Fruit fly (Drosophila melanogaster) whole organism, prepupa: ENCODE data around the gene EAChm.
A peak's percentile ranks its signal among the peaks of the same experiment; 100 is the strongest.

ENCODE experiments used
- Blimp-1 ChIP-seq: fragments of 200-800 bp; sonication (Bioruptor generic); optimal IDR thresholded peaks from 3 replicates; lab custom pipeline; 2017; ENCODE audit warnings: missing biosample characterization, missing genetic modification characterization, mild to moderate bottlenecking, moderate library complexity, missing genetic modification reagents
- CG10631 ChIP-seq: fragments of 200-800 bp; sonication (Bioruptor generic); optimal IDR thresholded peaks from 2 replicates; lab custom pipeline; 2016; ENCODE audit warnings: missing biosample characterization, missing genetic modification characterization
- CG11762 ChIP-seq: fragments of 200-800 bp; sonication (Bioruptor generic); optimal IDR thresholded peaks from 3 replicates; lab custom pipeline; 2016; ENCODE audit warnings: missing biosample characterization, missing genetic modification characterization; ENCODE audit not compliant: insufficient read depth
- CG15336 ChIP-seq: fragments of 200-800 bp; sonication (Bioruptor generic); IDR thresholded peaks from 2 replicates; pipeline ENCODE4 v1.3.6; 2022; ENCODE audit warnings: missing biosample characterization, missing genetic modification characterization
- CG16779 ChIP-seq: fragments of 200-800 bp; sonication (Bioruptor generic); optimal IDR thresholded peaks from 3 replicates; lab custom pipeline; 2017; ENCODE audit warnings: missing biosample characterization, mild to moderate bottlenecking, missing genetic modification characterization
- CG3032 ChIP-seq: fragments of 200-800 bp; optimal IDR thresholded peaks from 2 replicates; lab custom pipeline; 2019; ENCODE audit warnings: missing biosample characterization, mild to moderate bottlenecking, missing genetic modification characterization, moderate library complexity
- CG6163 ChIP-seq: fragments of 200-800 bp; sonication (Bioruptor generic); IDR thresholded peaks from 3 replicates; pipeline ENCODE4 v1.3.6; 2022; ENCODE audit warnings: missing biosample characterization, missing genetic modification characterization
- CG6276 ChIP-seq: fragments of 200-800 bp; sonication (Bioruptor generic); optimal IDR thresholded peaks from 2 replicates; lab custom pipeline; 2017; ENCODE audit warnings: missing biosample characterization, mild to moderate bottlenecking, missing genetic modification characterization
- CG6792 ChIP-seq: fragments of 200-800 bp; sonication (Bioruptor generic); optimal IDR thresholded peaks from 3 replicates; lab custom pipeline; 2016; ENCODE audit warnings: missing biosample characterization, missing genetic modification characterization
- CG6808 ChIP-seq: fragments of 200-800 bp; sonication (Bioruptor generic); optimal IDR thresholded peaks from 3 replicates; lab custom pipeline; 2017; ENCODE audit warnings: missing biosample characterization, missing genetic modification characterization, mild to moderate bottlenecking, moderate library complexity, missing genetic modification reagents
- CG6854 ChIP-seq: fragments of 200-800 bp; sonication (Bioruptor generic); optimal IDR thresholded peaks from 2 replicates; lab custom pipeline; 2017; ENCODE audit warnings: missing biosample characterization, mild to moderate bottlenecking, missing genetic modification characterization
- CG8119 ChIP-seq: fragments of 200-800 bp; sonication (Bioruptor generic); IDR thresholded peaks from 3 replicates; pipeline ENCODE4 v1.3.6; 2022; ENCODE audit warnings: missing biosample characterization, missing genetic modification characterization
- CG8632 ChIP-seq: fragments of 200-800 bp; sonication (Bioruptor generic); optimal IDR thresholded peaks from 3 replicates; lab custom pipeline; 2016; ENCODE audit warnings: missing biosample characterization, missing genetic modification characterization
- CG9139 ChIP-seq: fragments of 200-800 bp; sonication (Bioruptor generic); optimal IDR thresholded peaks from 3 replicates; lab custom pipeline; 2017; ENCODE audit warnings: missing biosample characterization, mild to moderate bottlenecking, missing genetic modification characterization
- Ets96B ChIP-seq: fragments of 200-800 bp; optimal IDR thresholded peaks from 2 replicates; lab custom pipeline; 2019; ENCODE audit warnings: missing biosample characterization, mild to moderate bottlenecking, missing genetic modification characterization, moderate library complexity
- Gug ChIP-seq: fragments of 200-800 bp; sonication (Bioruptor generic); IDR thresholded peaks from 2 replicates; pipeline ENCODE4 v1.3.6; 2022; ENCODE audit warnings: missing biosample characterization, missing genetic modification characterization
- Hr38 ChIP-seq: sonication (Bioruptor generic); optimal IDR thresholded peaks from 2 replicates; lab custom pipeline; 2016; ENCODE audit warnings: missing biosample characterization, missing genetic modification characterization
- Hr4 ChIP-seq: fragments of 200-800 bp; sonication (Bioruptor generic); optimal IDR thresholded peaks from 3 replicates; lab custom pipeline; 2016; ENCODE audit warnings: missing biosample characterization, missing genetic modification characterization
- Lpt ChIP-seq: fragments of 200-800 bp; sonication (Bioruptor generic); optimal IDR thresholded peaks from 3 replicates; lab custom pipeline; 2016; ENCODE audit warnings: missing biosample characterization, missing genetic modification characterization
- Met ChIP-seq: fragments of 200-800 bp; sonication (Bioruptor generic); optimal IDR thresholded peaks from 3 replicates; lab custom pipeline; 2016; ENCODE audit warnings: missing biosample characterization, missing genetic modification characterization
- Sox102F ChIP-seq: fragments of 200-800 bp; sonication (Bioruptor generic); optimal IDR thresholded peaks from 2 replicates; lab custom pipeline; 2016; ENCODE audit warnings: missing biosample characterization, mild to moderate bottlenecking, missing genetic modification characterization
- Sox15 ChIP-seq: fragments of 200-800 bp; sonication (Bioruptor generic); optimal IDR thresholded peaks from 3 replicates; lab custom pipeline; 2016; ENCODE audit warnings: missing biosample characterization, missing genetic modification characterization
- achi ChIP-seq: fragments of 200-800 bp; sonication (Bioruptor generic); optimal IDR thresholded peaks from 3 replicates; lab custom pipeline; 2016; ENCODE audit warnings: missing biosample characterization, missing genetic modification characterization
- acj6 ChIP-seq: fragments of 200-800 bp; sonication (Bioruptor generic); optimal IDR thresholded peaks from 3 replicates; lab custom pipeline; 2016; ENCODE audit warnings: missing biosample characterization, missing genetic modification characterization
- cyc ChIP-seq: fragments of 200-800 bp; sonication (Bioruptor generic); optimal IDR thresholded peaks from 3 replicates; lab custom pipeline; 2016; ENCODE audit warnings: missing biosample characterization, missing genetic modification characterization
- dac ChIP-seq: fragments of 200-800 bp; sonication (Bioruptor generic); optimal IDR thresholded peaks from 2 replicates; lab custom pipeline; 2017; ENCODE audit warnings: missing biosample characterization, mild to moderate bottlenecking, missing genetic modification characterization
- dsx ChIP-seq: fragments of 200-800 bp; optimal IDR thresholded peaks from 3 replicates; lab custom pipeline; 2019; ENCODE audit warnings: missing biosample characterization, mild to moderate bottlenecking, missing genetic modification characterization, moderate library complexity; ENCODE audit not compliant: poor library complexity, severe bottlenecking
- eg ChIP-seq: fragments of 200-800 bp; sonication (Bioruptor generic); IDR thresholded peaks from 3 replicates; pipeline ENCODE4 v1.3.6; 2022; ENCODE audit warnings: missing biosample characterization, missing genetic modification characterization
- esn ChIP-seq: fragments of 200-800 bp; sonication (Bioruptor generic); optimal IDR thresholded peaks from 2 replicates; lab custom pipeline; 2016; ENCODE audit warnings: missing biosample characterization, mild to moderate bottlenecking, missing genetic modification characterization, moderate library complexity
- fd59A ChIP-seq: fragments of 200-800 bp; sonication (Bioruptor generic); optimal IDR thresholded peaks from 2 replicates; lab custom pipeline; 2017; ENCODE audit warnings: missing biosample characterization, mild to moderate bottlenecking, missing genetic modification characterization, missing genetic modification reagents
- fd85E ChIP-seq: fragments of 200-800 bp; sonication (Bioruptor generic); optimal IDR thresholded peaks from 3 replicates; lab custom pipeline; 2016; ENCODE audit warnings: missing biosample characterization, missing genetic modification characterization
- fkh ChIP-seq: fragments of 200-800 bp; sonication (Bioruptor generic); optimal IDR thresholded peaks from 3 replicates; lab custom pipeline; 2017; ENCODE audit warnings: missing biosample characterization, mild to moderate bottlenecking, missing genetic modification characterization, moderate library complexity
- pdm3 ChIP-seq: fragments of 200-800 bp; sonication (Bioruptor generic); optimal IDR thresholded peaks from 3 replicates; lab custom pipeline; 2016; ENCODE audit warnings: missing biosample characterization, missing genetic modification characterization
- salr ChIP-seq, 2 experiments: fragments of 200-800 bp; sonication (Bioruptor generic); optimal IDR thresholded peaks; 3 replicates each; lab custom pipeline; 2016 to 2018; ENCODE audit warnings: missing biosample characterization in 2 of 2, missing genetic modification characterization in 2 of 2, mild to moderate bottlenecking in 1 of 2
- svp ChIP-seq: fragments of 200-800 bp; sonication (Bioruptor generic); peaks from one replicate; lab custom pipeline; 2016; ENCODE audit warnings: missing biosample characterization, missing genetic modification characterization
- topi ChIP-seq: fragments of 200-800 bp; sonication (Bioruptor generic); optimal IDR thresholded peaks from 3 replicates; lab custom pipeline; 2016; ENCODE audit warnings: missing biosample characterization, missing genetic modification characterization
- vri ChIP-seq: fragments of 200-800 bp; sonication (Bioruptor generic); optimal IDR thresholded peaks from 3 replicates; lab custom pipeline; 2016; ENCODE audit warnings: missing biosample characterization, mild to moderate bottlenecking, missing genetic modification characterization

Gene EAChm

dm6 chr3L:15051325-15051724 lies 3.3 kb upstream of the EAChm start, which contains the start of gene CG43679:
Gene CG43679 (minus strand): TSS chr3L:15051425.
- TF ChIP-seq Sox15 (GFP tag; lab: Kevin White, UChicago) (no peak), Lpt (GFP tag; lab: Kevin White, UChicago) (no peak), CG6163 (no peak), CG11762 (GFP tag; lab: Kevin White, UChicago) (no peak), CG8119 (GFP tag; lab: Robert Waterston, UW) (no peak), CG6792 (no peak), dac (GFP tag; lab: Kevin White, UChicago) (no peak), dsx (GFP tag; lab: Kevin White, UChicago) (no peak), Hr38 (GFP tag; lab: Kevin White, UChicago) (no peak), fd59A (GFP tag; lab: Kevin White, UChicago) (no peak), CG6276 (GFP tag; lab: Kevin White, UChicago) (no peak), CG8632 (GFP tag; lab: Kevin White, UChicago) (no peak), topi (GFP tag; lab: Kevin White, UChicago) (no peak), svp (GFP tag; lab: Kevin White, UChicago) (no peak), vri (GFP tag; lab: Kevin White, UChicago) (no peak), acj6 (GFP tag; lab: Kevin White, UChicago) (no peak), CG15336 (GFP tag; lab: Robert Waterston, UW) (no peak)

DNA sequence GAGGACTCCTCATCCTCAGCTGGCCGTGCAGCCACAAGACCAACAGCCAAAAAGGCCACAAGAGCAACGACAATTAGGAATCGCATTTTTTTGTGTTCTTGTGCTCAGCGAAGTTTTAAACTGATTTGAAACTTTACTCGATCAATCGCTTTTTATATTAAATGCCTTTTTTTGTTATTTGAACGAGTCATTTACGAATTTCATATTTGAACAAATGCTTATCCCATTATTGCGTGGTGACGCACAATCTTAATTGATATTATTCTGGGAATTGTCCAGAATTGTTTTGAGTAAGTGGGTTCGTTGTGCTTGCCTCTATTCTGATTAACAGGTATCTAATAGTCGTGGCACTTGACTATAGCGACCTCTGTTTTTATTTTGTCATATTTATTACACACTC lies 2.2 kb upstream of the EAChm start, which contains the start of gene CG13461:
CG13461 (minus strand) TSS at position 101 of the 400 bp plus-strand sequence.
- TF ChIP-seq fd85E (GFP tag; lab: Kevin White, UChicago) = no peak
- TF ChIP-seq fkh (GFP tag; lab: Kevin White, UChicago) = no peak
- no peak for TF ChIP-seq topi (GFP tag; lab: Kevin White, UChicago)
- no peak for TF ChIP-seq CG6854 (GFP tag; lab: Kevin White, UChicago)
- no peak for TF ChIP-seq vri (GFP tag; lab: Kevin White, UChicago)
- no peak for TF ChIP-seq esn
- TF ChIP-seq CG3032 (tag; lab: Kevin White, UChicago) = no peak

dm6 chr3L:15053251-15053650 lies 1.3 kb upstream of the EAChm start, which contains the start of gene CG43680:
Gene CG43680 (minus strand): TSS chr3L:15053351.
- TF ChIP-seq Gug (GFP tag; lab: Robert Waterston, UW) (no peak), achi (GFP tag; lab: Kevin White, UChicago) (no peak), Hr4 (GFP tag; lab: Kevin White, UChicago) (no peak), salr (GFP tag; optimal IDR thresholded peaks at IDR 0.05; lab: Kevin White, UChicago) (no peak), CG6163 (no peak), dsx (GFP tag; lab: Kevin White, UChicago) (no peak), acj6 (GFP tag; lab: Kevin White, UChicago) (no peak), CG15336 (GFP tag; lab: Robert Waterston, UW) (no peak), Ets96B (tag; lab: Kevin White, UChicago) (no peak), CG10631 (GFP tag; lab: Kevin White, UChicago) (no peak), Met (GFP tag; lab: Kevin White, UChicago) (no peak), CG16779 (no peak), cyc (no peak), esn (no peak), Blimp-1 (GFP tag; lab: Kevin White, UChicago) (no peak), CG9139 (GFP tag; lab: Kevin White, UChicago) (no peak), pdm3 (GFP tag; lab: Kevin White, UChicago) (no peak), CG6808 (GFP tag; lab: Kevin White, UChicago) (no peak), CG6276 (GFP tag; lab: Kevin White, UChicago) (no peak), CG8119 (GFP tag; lab: Robert Waterston, UW) (no peak)
- TF ChIP-seq, all 60 proteins: peak for 0

dm6 chr3L:15054035-15054434 lies 542 bp upstream of the EAChm start, which contains the start of gene CG18649:
Gene CG18649 (minus strand): TSS chr3L:15054135.
- TF ChIP-seq salr (GFP tag; optimal IDR thresholded peaks at IDR 0.05; lab: Kevin White, UChicago) (no peak), eg (GFP tag; lab: Robert Waterston, UW) (no peak), pdm3 (GFP tag; lab: Kevin White, UChicago) (no peak), Sox102F (GFP tag; lab: Kevin White, UChicago) (no peak), fkh (GFP tag; lab: Kevin White, UChicago) (peak; percentile 62)
